Worm (Caenorhabditis elegans): ENCODE results near the gene ttm-1.

ttm-1 gene

ce11 chrIII:12959286-12959685, 7.5 kb downstream of the ttm-1 start:
- TF ChIP-seq skn-1 (tag; optimal IDR thresholded peaks at IDR 0.05) (no peak), nhr-90 (tag; optimal IDR thresholded peaks at IDR 0.05; ENCODE audit: poor library complexity) (peak; percentile 9), nhr-85 (tag) (peak; percentile 18), hlh-4 (tag; optimal IDR thresholded peaks at IDR 0.05) (no peak), C16A3.4 (tag; optimal IDR thresholded peaks at IDR 0.05) (no peak), elt-2 (tag; optimal IDR thresholded peaks at IDR 0.05) (peak; percentile 63), lin-35 (GFP tag; optimal IDR thresholded peaks at IDR 0.05) (peak in 1 of 2 experiments; percentile 0), blmp-1 (tag; optimal IDR thresholded peaks at IDR 0.05) (peak; percentile 21), elt-3 (tag; optimal IDR thresholded peaks at IDR 0.05) (peak in 1 of 6 experiments; percentile 2), efl-1 (optimal IDR thresholded peaks at IDR 0.05) (no peak), efl-1 (GFP tag; optimal IDR thresholded peaks at IDR 0.05 in 1 of 2) (peak in 1 of 2 experiments; percentile 77)

ce11 chrIII:12952615-12953014, 14.2 kb downstream of the ttm-1 start:
- TF ChIP-seq zag-1 (tag; optimal IDR thresholded peaks at IDR 0.05), result no peak
- TF ChIP-seq lin-14 (GFP tag; optimal IDR thresholded peaks at IDR 0.05), result no peak
- no peak for TF ChIP-seq sptf-1 (tag; optimal IDR thresholded peaks at IDR 0.05)
- TF ChIP-seq unc-30 (tag; optimal IDR thresholded peaks at IDR 0.05), result no peak
- no peak for TF ChIP-seq dpl-1 (GFP tag; optimal IDR thresholded peaks at IDR 0.05)
- no peak for TF ChIP-seq nhr-85 (tag)
- no peak for TF ChIP-seq C04F5.9 (tag; optimal IDR thresholded peaks at IDR 0.05)
- no peak for TF ChIP-seq ceh-88 (GFP tag; IDR thresholded peaks at IDR 0.05)
- TF ChIP-seq hlh-17 (GFP tag; optimal IDR thresholded peaks at IDR 0.05; ENCODE audit: borderline replicate concordance), result no peak
- no peak for TF ChIP-seq nhr-237 (tag; optimal IDR thresholded peaks at IDR 0.05)
- TF ChIP-seq blmp-1 (tag; optimal IDR thresholded peaks at IDR 0.05), result no peak
- no peak for TF ChIP-seq aly-2 (tag; optimal IDR thresholded peaks at IDR 0.05)
- no peak for TF ChIP-seq sup-37 (GFP tag; optimal IDR thresholded peaks at IDR 0.05)
- no peak for TF ChIP-seq fkh-8 (tag; optimal IDR thresholded peaks at IDR 0.05)
- TF ChIP-seq irx-1 (tag; optimal IDR thresholded peaks at IDR 0.05), result no peak
- no peak for TF ChIP-seq mab-9 (GFP tag; IDR thresholded peaks at IDR 0.05)
- no peak for TF ChIP-seq jun-1 (tag; optimal IDR thresholded peaks at IDR 0.05)
- TF ChIP-seq grh-1 (GFP tag; IDR thresholded peaks at IDR 0.05), result no peak
- TF ChIP-seq lin-13 (GFP tag; optimal IDR thresholded peaks at IDR 0.05), result no peak

ce11 chrIII:12951362-12952228, 15.2 kb downstream of the ttm-1 start, which contains the start of gene Y39E4A.1:
Y39E4A.1 (plus strand) TSS chrIII:12951412.
- TF ChIP-seq C16A3.4 (tag; optimal IDR thresholded peaks at IDR 0.05) (no peak), fkh-8 (tag; optimal IDR thresholded peaks at IDR 0.05) (no peak), unc-30 (tag; optimal IDR thresholded peaks at IDR 0.05) (no peak), efl-3 (GFP tag; optimal IDR thresholded peaks at IDR 0.05) (no peak)

- no peak for TF ChIP-seq efl-1 (optimal IDR thresholded peaks at IDR 0.05)
- peak in 1 of 2 experiments; percentile 62 for TF ChIP-seq efl-1 (GFP tag; optimal IDR thresholded peaks at IDR 0.05 in 1 of 2)
- TF ChIP-seq grh-1 (GFP tag; IDR thresholded peaks at IDR 0.05), result no peak
Measured at ce11 chrIII:12945072-12945471, 21.7 kb downstream of the ttm-1 start.

- no peak for TF ChIP-seq ama-1 (optimal IDR thresholded peaks at IDR 0.05)
- TF ChIP-seq vab-15 (tag; optimal IDR thresholded peaks at IDR 0.05), result no peak
- TF ChIP-seq aly-2 (tag; optimal IDR thresholded peaks at IDR 0.05), result no peak
- TF ChIP-seq fos-1 (tag; optimal IDR thresholded peaks at IDR 0.05), result no peak
- no peak for TF ChIP-seq ceh-8 (GFP tag; optimal IDR thresholded peaks at IDR 0.05)
- TF ChIP-seq egl-13 (tag; optimal IDR thresholded peaks at IDR 0.05), result no peak
- no peak for TF ChIP-seq efl-1 (optimal IDR thresholded peaks at IDR 0.05)
- TF ChIP-seq efl-1 (GFP tag; optimal IDR thresholded peaks at IDR 0.05 in 1 of 2), result no peak
- no peak for TF ChIP-seq egl-27 (tag; optimal IDR thresholded peaks at IDR 0.05)
- TF ChIP-seq ets-5 (GFP tag; IDR thresholded peaks at IDR 0.05), result no peak
Measured at ce11 chrIII:12944064-12944463, 22.7 kb downstream of the ttm-1 start.

All from whole organism, L1 larva.